Worm (Caenorhabditis elegans): ENCODE data around the gene srw-68.

srw-68 gene

ce11 chrV:7424336-7424735 is 2.2 kb downstream of the srw-68 start, which contains the start of gene F18E3.10:
Gene F18E3.10, minus strand, starts transcription at chrV:7424436.
- TF ChIP-seq ama-1 (optimal IDR thresholded peaks at IDR 0.05) (no peak), B0310.2 (tag; optimal IDR thresholded peaks at IDR 0.05) (no peak), F13C5.2 (tag; optimal IDR thresholded peaks at IDR 0.05) (no peak), ceh-36 (tag; optimal IDR thresholded peaks at IDR 0.05) (no peak), flt-1 (GFP tag; IDR thresholded peaks at IDR 0.05) (no peak), tra-4 (tag; optimal IDR thresholded peaks at IDR 0.05) (no peak), hnd-1 (tag; optimal IDR thresholded peaks at IDR 0.05) (no peak), hmg-4 (GFP tag; optimal IDR thresholded peaks at IDR 0.05) (no peak), ceh-13 (GFP tag; optimal IDR thresholded peaks at IDR 0.05) (no peak), aly-1 (tag; optimal IDR thresholded peaks at IDR 0.05) (no peak), sea-1 (GFP tag; conservative IDR thresholded peaks at IDR 0.05) (no peak), pes-1 (GFP tag; IDR thresholded peaks at IDR 0.05) (no peak)

- TF ChIP-seq tbx-37 (GFP tag; conservative IDR thresholded peaks at IDR 0.05) (no peak), ceh-36 (tag; optimal IDR thresholded peaks at IDR 0.05) (no peak), ama-1 (optimal IDR thresholded peaks at IDR 0.05) (no peak), ets-7 (tag; optimal IDR thresholded peaks at IDR 0.05) (no peak), hmbx-1 (tag; optimal IDR thresholded peaks at IDR 0.05) (no peak), tbx-11 (GFP tag; IDR thresholded peaks at IDR 0.05) (no peak), sea-1 (GFP tag; conservative IDR thresholded peaks at IDR 0.05) (no peak), aly-1 (tag; optimal IDR thresholded peaks at IDR 0.05) (no peak), hmg-4 (GFP tag; optimal IDR thresholded peaks at IDR 0.05) (no peak), ceh-13 (GFP tag; optimal IDR thresholded peaks at IDR 0.05) (no peak)
Measured at ce11 chrV:7420162-7420561, 6.3 kb downstream of the srw-68 start, which contains the start of gene srxa-4. Gene srxa-4, plus strand, starts transcription at chrV:7420462.

- TF ChIP-seq tbx-11 (GFP tag; IDR thresholded peaks at IDR 0.05), result no peak
- no peak for TF ChIP-seq sea-1 (GFP tag; conservative IDR thresholded peaks at IDR 0.05)
- no peak for TF ChIP-seq F13C5.2 (tag; optimal IDR thresholded peaks at IDR 0.05)
- TF ChIP-seq ama-1 (optimal IDR thresholded peaks at IDR 0.05), result no peak
- no peak for TF ChIP-seq ets-7 (tag; optimal IDR thresholded peaks at IDR 0.05)
- no peak for TF ChIP-seq scrt-1 (GFP tag; IDR thresholded peaks at IDR 0.05)
- no peak for TF ChIP-seq hmg-4 (GFP tag; optimal IDR thresholded peaks at IDR 0.05)
- TF ChIP-seq ceh-36 (tag; optimal IDR thresholded peaks at IDR 0.05), result no peak
- TF ChIP-seq tbx-37 (GFP tag; conservative IDR thresholded peaks at IDR 0.05), result no peak
- TF ChIP-seq flt-1 (GFP tag; IDR thresholded peaks at IDR 0.05), result no peak
- no peak for TF ChIP-seq tra-4 (tag; optimal IDR thresholded peaks at IDR 0.05)
- TF ChIP-seq pes-1 (GFP tag; IDR thresholded peaks at IDR 0.05), result no peak
- no peak for TF ChIP-seq hmbx-1 (tag; optimal IDR thresholded peaks at IDR 0.05)
- no peak for TF ChIP-seq ceh-13 (GFP tag; optimal IDR thresholded peaks at IDR 0.05)
- TF ChIP-seq aly-1 (tag; optimal IDR thresholded peaks at IDR 0.05), result no peak
- TF ChIP-seq hnd-1 (tag; optimal IDR thresholded peaks at IDR 0.05), result no peak
- TF ChIP-seq B0310.2 (tag; optimal IDR thresholded peaks at IDR 0.05), result no peak
Measured at ce11 chrV:7417018-7417716, 9.3 kb downstream of the srw-68 start, which contains the start of gene srw-67. Gene srw-67, plus strand, starts transcription at chrV:7417660.

- no peak for TF ChIP-seq ceh-13 (GFP tag; optimal IDR thresholded peaks at IDR 0.05)
- TF ChIP-seq aly-1 (tag; optimal IDR thresholded peaks at IDR 0.05), result no peak
- no peak for TF ChIP-seq hmg-4 (GFP tag; optimal IDR thresholded peaks at IDR 0.05)
- no peak for TF ChIP-seq tbx-11 (GFP tag; IDR thresholded peaks at IDR 0.05)
- no peak for TF ChIP-seq ets-7 (tag; optimal IDR thresholded peaks at IDR 0.05)
Measured at ce11 chrV:7416569-7416968, 9.9 kb downstream of the srw-68 start.

- TF ChIP-seq sea-1 (GFP tag; conservative IDR thresholded peaks at IDR 0.05) (no peak), hmbx-1 (tag; optimal IDR thresholded peaks at IDR 0.05) (no peak), ama-1 (optimal IDR thresholded peaks at IDR 0.05) (no peak), hmg-4 (GFP tag; optimal IDR thresholded peaks at IDR 0.05) (no peak), pes-1 (GFP tag; IDR thresholded peaks at IDR 0.05) (no peak), ceh-13 (GFP tag; optimal IDR thresholded peaks at IDR 0.05) (no peak), B0310.2 (tag; optimal IDR thresholded peaks at IDR 0.05) (no peak), hnd-1 (tag; optimal IDR thresholded peaks at IDR 0.05) (no peak), F13C5.2 (tag; optimal IDR thresholded peaks at IDR 0.05) (no peak), aly-1 (tag; optimal IDR thresholded peaks at IDR 0.05) (no peak), tbx-37 (GFP tag; conservative IDR thresholded peaks at IDR 0.05) (no peak), flt-1 (GFP tag; IDR thresholded peaks at IDR 0.05) (no peak)
Measured at ce11 chrV:7415780-7416428, 10.6 kb downstream of the srw-68 start, which contains the start of gene F18E3.13. Gene F18E3.13, plus strand, starts transcription at chrV:7416164.

ce11 chrV:7414909-7415308 is 11.6 kb downstream of the srw-68 start, which contains the start of gene F18E3.12:
Gene F18E3.12, plus strand, starts transcription at chrV:7414985.
- TF ChIP-seq ceh-13 (GFP tag; optimal IDR thresholded peaks at IDR 0.05), result no peak
- TF ChIP-seq ama-1 (optimal IDR thresholded peaks at IDR 0.05), result no peak
- no peak for TF ChIP-seq aly-1 (tag; optimal IDR thresholded peaks at IDR 0.05)
- no peak for TF ChIP-seq sea-1 (GFP tag; conservative IDR thresholded peaks at IDR 0.05)
- TF ChIP-seq B0310.2 (tag; optimal IDR thresholded peaks at IDR 0.05), result no peak
- no peak for TF ChIP-seq tbx-11 (GFP tag; IDR thresholded peaks at IDR 0.05)
- TF ChIP-seq ceh-36 (tag; optimal IDR thresholded peaks at IDR 0.05), result no peak
- no peak for TF ChIP-seq flt-1 (GFP tag; IDR thresholded peaks at IDR 0.05)
- no peak for TF ChIP-seq hmbx-1 (tag; optimal IDR thresholded peaks at IDR 0.05)
- no peak for TF ChIP-seq F13C5.2 (tag; optimal IDR thresholded peaks at IDR 0.05)
- no peak for TF ChIP-seq pes-1 (GFP tag; IDR thresholded peaks at IDR 0.05)
- no peak for TF ChIP-seq scrt-1 (GFP tag; IDR thresholded peaks at IDR 0.05)

ce11 chrV:7413107-7413774 is 13.3 kb downstream of the srw-68 start, which contains the start of gene F18E3.11:
Gene F18E3.11, plus strand, starts transcription at chrV:7413482.
- TF ChIP-seq tbx-11 (GFP tag; IDR thresholded peaks at IDR 0.05), result no peak
- no peak for TF ChIP-seq flt-1 (GFP tag; IDR thresholded peaks at IDR 0.05)
- TF ChIP-seq sea-1 (GFP tag; conservative IDR thresholded peaks at IDR 0.05), result no peak
- no peak for TF ChIP-seq hmg-4 (GFP tag; optimal IDR thresholded peaks at IDR 0.05)
- TF ChIP-seq ets-7 (tag; optimal IDR thresholded peaks at IDR 0.05), result no peak
- no peak for TF ChIP-seq hnd-1 (tag; optimal IDR thresholded peaks at IDR 0.05)
- no peak for TF ChIP-seq ama-1 (optimal IDR thresholded peaks at IDR 0.05)
- TF ChIP-seq B0310.2 (tag; optimal IDR thresholded peaks at IDR 0.05), result no peak
- no peak for TF ChIP-seq pes-1 (GFP tag; IDR thresholded peaks at IDR 0.05)
- TF ChIP-seq hmbx-1 (tag; optimal IDR thresholded peaks at IDR 0.05), result no peak
- no peak for TF ChIP-seq scrt-1 (GFP tag; IDR thresholded peaks at IDR 0.05)

All from whole organism, early embryonic.